Fruit fly (Drosophila melanogaster): Measurements from ENCODE around the gene Timp.

DNA sequence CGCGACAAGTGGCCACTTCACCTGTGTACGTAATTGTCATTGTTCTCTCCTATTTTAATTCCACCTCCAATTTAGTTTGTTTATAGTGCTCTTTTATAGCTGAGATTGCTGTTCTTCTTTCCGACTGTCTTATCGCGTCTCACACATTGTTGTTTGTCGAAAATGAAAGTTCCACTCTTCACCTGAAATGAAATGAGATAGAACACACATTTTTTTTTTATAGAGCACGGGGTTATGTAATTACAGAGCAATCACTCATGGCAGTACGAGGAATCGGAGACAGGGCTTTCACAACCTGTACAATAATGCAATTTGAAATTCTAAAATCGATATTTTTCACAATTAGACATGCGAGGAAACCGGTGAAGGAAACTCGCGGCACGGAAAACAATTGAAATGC, 45.5 kb downstream of the Timp start:
- TF ChIP-seq tj (GFP tag; optimal IDR thresholded peaks at IDR 0.05): no peak
- no peak for TF ChIP-seq CG33017 (tag; optimal IDR thresholded peaks at IDR 0.05)
- no peak for TF ChIP-seq CG7101 (tag; optimal IDR thresholded peaks at IDR 0.05)
- no peak for TF ChIP-seq toe (GFP tag; optimal IDR thresholded peaks at IDR 0.05)
- peak; percentile 86 for TF ChIP-seq kay (GFP tag; ENCODE audit: borderline replicate concordance)
- TF ChIP-seq bab1 (GFP tag; optimal IDR thresholded peaks at IDR 0.05): no peak
- TF ChIP-seq Hr96 (GFP tag; optimal IDR thresholded peaks at IDR 0.05): no peak
- no peak for TF ChIP-seq CG11617 (GFP tag; optimal IDR thresholded peaks at IDR 0.05)
- TF ChIP-seq ovo (GFP tag; optimal IDR thresholded peaks at IDR 0.05): no peak
- no peak for TF ChIP-seq CG7045 (GFP tag; optimal IDR thresholded peaks at IDR 0.05)
